Fruit fly (Drosophila melanogaster) whole organism, embryonic: ENCODE measurements around the gene CG17982.

Source experiments
- Blimp-1 ChIP-seq: fragments of 200-800 bp; sonication (Bioruptor generic); optimal IDR thresholded peaks from 3 replicates; lab custom pipeline; 2018; ENCODE audit warnings: missing biosample characterization, missing genetic modification characterization, mild to moderate bottlenecking, moderate library complexity, missing genetic modification reagents
- CG10147 ChIP-seq: fragments of 200-800 bp; sonication (Bioruptor generic); optimal IDR thresholded peaks from 2 replicates; lab custom pipeline; 2019; ENCODE audit warnings: missing biosample characterization, mild to moderate bottlenecking, missing genetic modification characterization, moderate library complexity
- CG10209 ChIP-seq: fragments of 200-800 bp; sonication (Bioruptor generic); optimal IDR thresholded peaks from 3 replicates; lab custom pipeline; 2017; ENCODE audit warnings: missing biosample characterization, mild to moderate bottlenecking, missing genetic modification characterization, missing genetic modification reagents
- CG12659 ChIP-seq: fragments of 200-800 bp; sonication (Bioruptor generic); optimal IDR thresholded peaks from 3 replicates; lab custom pipeline; 2017; ENCODE audit warnings: mild to moderate bottlenecking, missing biosample characterization, missing genetic modification reagents, missing genetic modification characterization
- CG13287 ChIP-seq: fragments of 200-800 bp; sonication (Bioruptor generic); IDR thresholded peaks from 2 replicates; pipeline ENCODE4 v1.3.6; 2022; ENCODE audit warnings: missing biosample characterization, missing genetic modification characterization; ENCODE audit not compliant: partially characterized antibody
- CG13296 ChIP-seq: fragments of 200-800 bp; sonication (Bioruptor generic); optimal IDR thresholded peaks from 3 replicates; lab custom pipeline; 2018; ENCODE audit warnings: missing biosample characterization, mild to moderate bottlenecking, missing genetic modification characterization
- CG15601 ChIP-seq: fragments of 200-800 bp; sonication (Bioruptor generic); optimal IDR thresholded peaks from 3 replicates; lab custom pipeline; 2019; ENCODE audit warnings: missing biosample characterization, mild to moderate bottlenecking, missing genetic modification characterization, moderate library complexity
- CG16813 ChIP-seq: fragments of 200-800 bp; sonication (Bioruptor generic); IDR thresholded peaks from 3 replicates; pipeline ENCODE4 v1.3.6; 2022; ENCODE audit warnings: missing biosample characterization, missing genetic modification characterization; ENCODE audit not compliant: partially characterized antibody
- CG2116 ChIP-seq: fragments of 200-800 bp; sonication (Bioruptor generic); optimal IDR thresholded peaks from 3 replicates; lab custom pipeline; 2018; ENCODE audit warnings: missing biosample characterization, mild to moderate bottlenecking, missing genetic modification characterization
- CG7556 ChIP-seq: fragments of 200-800 bp; sonication (Bioruptor generic); optimal IDR thresholded peaks from 2 replicates; lab custom pipeline; 2017; ENCODE audit warnings: missing biosample characterization, mild to moderate bottlenecking, missing genetic modification characterization
- CG7963 ChIP-seq: fragments of 200-800 bp; sonication (Bioruptor generic); IDR thresholded peaks from 3 replicates; pipeline ENCODE4 v1.3.6; 2022; ENCODE audit warnings: missing biosample characterization, missing genetic modification characterization; ENCODE audit not compliant: partially characterized antibody
- CG9797 ChIP-seq: fragments of 200-800 bp; sonication (Bioruptor generic); optimal IDR thresholded peaks from 3 replicates; lab custom pipeline; 2018; ENCODE audit warnings: missing biosample characterization, mild to moderate bottlenecking, missing genetic modification characterization
- CG9817 ChIP-seq: fragments of 200-800 bp; sonication (Bioruptor generic); optimal IDR thresholded peaks from 2 replicates; lab custom pipeline; 2018; ENCODE audit warnings: missing biosample characterization, mild to moderate bottlenecking, missing genetic modification characterization, moderate library complexity
- CG9876 ChIP-seq: fragments of 200-800 bp; sonication (Bioruptor generic); optimal IDR thresholded peaks from 2 replicates; lab custom pipeline; 2016; ENCODE audit warnings: missing biosample characterization, missing genetic modification characterization
- Camta ChIP-seq: fragments of 200-800 bp; sonication (Bioruptor generic); optimal IDR thresholded peaks from 2 replicates; lab custom pipeline; 2016; ENCODE audit warnings: missing biosample characterization, missing genetic modification characterization
- CkIIα-i1 ChIP-seq: fragments of 200-800 bp; sonication (Bioruptor generic); IDR thresholded peaks from 2 replicates; pipeline ENCODE4 v1.3.6; 2022; ENCODE audit warnings: missing biosample characterization, missing genetic modification characterization
- CrebB ChIP-seq: fragments of 200-800 bp; sonication (Bioruptor generic); optimal IDR thresholded peaks from 3 replicates; lab custom pipeline; 2018; ENCODE audit warnings: missing biosample characterization, mild to moderate bottlenecking, missing genetic modification characterization
- Dfd ChIP-seq, 2 experiments: fragments of >200 bp; optimal IDR thresholded peaks; 2 replicates each; lab custom pipeline; 2017; ENCODE audit warnings: missing biosample characterization in 2 of 2, missing genetic modification characterization in 2 of 2
- Dref ChIP-seq: fragments of 200-800 bp; sonication (Bioruptor generic); IDR thresholded peaks from 2 replicates; pipeline ENCODE4 v1.3.6; 2022; ENCODE audit warnings: missing biosample characterization, missing genetic modification characterization
- Elba2 ChIP-seq: fragments of 200-800 bp; sonication (Bioruptor generic); optimal IDR thresholded peaks from 3 replicates; lab custom pipeline; 2016; ENCODE audit warnings: missing biosample characterization, missing genetic modification characterization
- Fer1 ChIP-seq: fragments of 200-800 bp; sonication (Bioruptor generic); optimal IDR thresholded peaks from 2 replicates; lab custom pipeline; 2017; ENCODE audit warnings: missing biosample characterization, mild to moderate bottlenecking, missing genetic modification characterization
- HLH4C ChIP-seq: fragments of 200-800 bp; sonication (Bioruptor generic); IDR thresholded peaks from 3 replicates; pipeline ENCODE4 v1.3.6; 2022; ENCODE audit warnings: missing biosample characterization, missing genetic modification characterization; ENCODE audit not compliant: partially characterized antibody
- HLHmδ ChIP-seq: fragments of 200-800 bp; sonication (Bioruptor generic); optimal IDR thresholded peaks from 2 replicates; lab custom pipeline; 2018; ENCODE audit warnings: missing biosample characterization, mild to moderate bottlenecking, missing genetic modification characterization, moderate library complexity
- Med ChIP-seq: fragments of 200-800 bp; sonication (Bioruptor generic); peaks from one replicate; lab custom pipeline; 2016; ENCODE audit warnings: missing biosample characterization, missing genetic modification characterization, mild to moderate bottlenecking, inconsistent platforms, moderate library complexity
- Neu2 ChIP-seq: fragments of 200-800 bp; sonication (Bioruptor generic); optimal IDR thresholded peaks from 3 replicates; lab custom pipeline; 2016; ENCODE audit warnings: missing biosample characterization, missing genetic modification characterization, borderline replicate concordance
- NfI ChIP-seq: fragments of 200-800 bp; sonication (Bioruptor generic); optimal IDR thresholded peaks from 3 replicates; lab custom pipeline; 2018; ENCODE audit warnings: missing biosample characterization, mild to moderate bottlenecking, missing genetic modification characterization, moderate library complexity
- PHDP ChIP-seq: fragments of 200-800 bp; sonication (Bioruptor generic); optimal IDR thresholded peaks from 3 replicates; lab custom pipeline; 2018; ENCODE audit warnings: missing biosample characterization, mild to moderate bottlenecking, missing genetic modification characterization, moderate library complexity
- Ptx1 ChIP-seq: fragments of 200-800 bp; sonication (Bioruptor generic); IDR thresholded peaks from 2 replicates; pipeline ENCODE4 v1.3.6; 2022; ENCODE audit warnings: missing biosample characterization, missing genetic modification characterization
- Scr ChIP-seq: fragments of 200-800 bp; sonication (Bioruptor generic); IDR thresholded peaks from 2 replicates; pipeline ENCODE4 v1.3.6; 2022; ENCODE audit warnings: missing biosample characterization, missing genetic modification characterization; ENCODE audit not compliant: partially characterized antibody
- Sox102F ChIP-seq: fragments of 200-800 bp; sonication (Bioruptor generic); optimal IDR thresholded peaks from 2 replicates; lab custom pipeline; 2018; ENCODE audit warnings: missing biosample characterization, mild to moderate bottlenecking, missing genetic modification characterization, moderate library complexity
- Stat92E ChIP-seq, 3 experiments: fragments of >200 bp in 2 of 3; fragments of 200-800 bp in 1 of 3; sonication (Bioruptor generic) in 1 of 3; optimal IDR thresholded peaks; 2 replicates each; lab custom pipeline; 2017 to 2019; ENCODE audit warnings: missing biosample characterization in 3 of 3, missing genetic modification characterization in 3 of 3, mild to moderate bottlenecking in 1 of 3, moderate library complexity in 1 of 3
- Xbp1 ChIP-seq: fragments of 200-800 bp; sonication (Bioruptor generic); optimal IDR thresholded peaks from 3 replicates; lab custom pipeline; 2016; ENCODE audit warnings: missing biosample characterization, mild to moderate bottlenecking, missing genetic modification characterization
- btn ChIP-seq: fragments of 200-800 bp; sonication (Bioruptor generic); optimal IDR thresholded peaks from 2 replicates; lab custom pipeline; 2016; ENCODE audit warnings: missing biosample characterization, missing genetic modification characterization
- cg ChIP-seq: fragments of 200-800 bp; sonication (Bioruptor generic); optimal IDR thresholded peaks from 3 replicates; lab custom pipeline; 2019; ENCODE audit warnings: missing biosample characterization, mild to moderate bottlenecking, missing genetic modification characterization, moderate library complexity
- chinmo ChIP-seq: fragments of 200-800 bp; sonication (Bioruptor generic); IDR thresholded peaks from 4 replicates; pipeline ENCODE4 v1.3.6; 2022; ENCODE audit warnings: missing biosample characterization, missing genetic modification characterization; ENCODE audit not compliant: partially characterized antibody
- dati ChIP-seq: fragments of 200-800 bp; sonication (Bioruptor generic); IDR thresholded peaks from 2 replicates; pipeline ENCODE4 v1.3.6; 2022; ENCODE audit warnings: missing biosample characterization, missing genetic modification characterization
- eve ChIP-seq, 2 experiments: fragments of >200 bp; optimal IDR thresholded peaks; 2 replicates each; lab custom pipeline; 2017; ENCODE audit warnings: missing biosample characterization in 2 of 2, missing genetic modification characterization in 2 of 2
- exex ChIP-seq: fragments of 200-800 bp; sonication (Bioruptor generic); optimal IDR thresholded peaks from 4 replicates; lab custom pipeline; 2018; ENCODE audit warnings: missing biosample characterization, mild to moderate bottlenecking, missing genetic modification characterization, moderate library complexity
- gfzf ChIP-seq: fragments of 200-800 bp; sonication (Bioruptor generic); optimal IDR thresholded peaks from 2 replicates; lab custom pipeline; 2016; ENCODE audit warnings: missing biosample characterization, mild to moderate bottlenecking, missing genetic modification characterization, moderate library complexity
- ham ChIP-seq: fragments of 200-800 bp; sonication (Bioruptor generic); IDR thresholded peaks from 2 replicates; pipeline ENCODE4 v1.3.6; 2022; ENCODE audit warnings: missing biosample characterization, missing genetic modification characterization
- ken ChIP-seq: fragments of 200-800 bp; sonication (Bioruptor generic); IDR thresholded peaks from 3 replicates; pipeline ENCODE4 v1.3.6; 2022; ENCODE audit warnings: missing biosample characterization, missing genetic modification characterization
- nerfin-1 ChIP-seq: fragments of 200-800 bp; sonication (Bioruptor generic); optimal IDR thresholded peaks from 3 replicates; lab custom pipeline; 2019; ENCODE audit warnings: missing biosample characterization, mild to moderate bottlenecking, missing genetic modification characterization, moderate library complexity
- phol ChIP-seq: fragments of 200-800 bp; sonication (Bioruptor generic); optimal IDR thresholded peaks from 3 replicates; lab custom pipeline; 2018; ENCODE audit warnings: missing biosample characterization, mild to moderate bottlenecking, missing genetic modification characterization, moderate library complexity
- pros ChIP-seq: fragments of 200-800 bp; sonication (Bioruptor generic); optimal IDR thresholded peaks from 3 replicates; lab custom pipeline; 2019; ENCODE audit warnings: missing biosample characterization, mild to moderate bottlenecking, missing genetic modification characterization, moderate library complexity
- pzg ChIP-seq: fragments of 200-800 bp; sonication (Bioruptor generic); optimal IDR thresholded peaks from 3 replicates; lab custom pipeline; 2018; ENCODE audit warnings: missing biosample characterization, mild to moderate bottlenecking, missing genetic modification characterization, moderate library complexity
- stwl ChIP-seq: fragments of 200-800 bp; sonication (Bioruptor generic); optimal IDR thresholded peaks from 3 replicates; lab custom pipeline; 2018; ENCODE audit warnings: missing biosample characterization, mild to moderate bottlenecking, missing genetic modification characterization, moderate library complexity
- tup ChIP-seq: fragments of 200-800 bp; sonication (Bioruptor generic); optimal IDR thresholded peaks from 2 replicates; lab custom pipeline; 2016; ENCODE audit warnings: missing biosample characterization, mild to moderate bottlenecking, missing genetic modification characterization, moderate library complexity
- vfl ChIP-seq: fragments of 200-800 bp; sonication (Bioruptor generic); optimal IDR thresholded peaks from 2 replicates; lab custom pipeline; 2016; ENCODE audit warnings: missing biosample characterization, missing genetic modification characterization

The CG17982 gene

DNA sequence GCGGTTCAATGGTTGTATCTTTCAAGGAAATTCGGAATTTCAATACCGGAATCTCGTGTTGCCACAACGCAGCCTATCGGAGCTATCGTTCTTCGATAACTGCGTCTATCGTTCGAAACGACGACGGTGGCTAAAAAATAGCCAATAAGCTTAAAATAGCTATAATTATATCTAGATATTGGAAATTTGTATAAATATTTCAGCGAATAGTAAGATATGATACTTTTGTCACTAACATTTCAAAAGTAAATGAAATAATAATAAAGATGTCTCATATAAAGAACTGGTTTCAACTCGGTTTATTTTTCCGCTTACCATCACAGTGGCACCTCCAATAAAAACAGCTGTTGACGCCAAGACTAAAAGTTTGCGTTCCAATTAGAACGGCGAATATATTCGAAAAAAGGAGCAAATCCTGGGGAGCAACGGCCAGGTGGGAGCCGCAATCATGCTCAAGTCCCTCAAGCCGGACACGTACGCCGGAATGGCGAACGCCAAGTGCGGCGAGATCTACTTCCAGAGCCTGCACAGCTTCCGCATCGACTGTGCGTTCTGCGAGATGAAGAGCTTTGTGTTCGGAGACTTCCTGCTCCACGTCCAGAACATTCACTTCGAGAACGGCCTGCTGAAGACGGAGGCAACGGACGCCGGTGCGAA, 2.0 kb upstream of the CG17982 start, which contains the start of the genes alpha-PheRS and CG2129 (continued):
- TF ChIP-seq Fer1 (GFP tag; lab: Kevin White, UChicago), result peak; percentile 54
- peak; percentile 21 for TF ChIP-seq CG9817
- peak; percentile 8 for TF ChIP-seq nerfin-1 (tag; lab: Kevin White, UChicago)
- peak; percentile 32 for TF ChIP-seq CG7556
- peak; percentile 55 for TF ChIP-seq Elba2
- TF ChIP-seq HLH4C (GFP tag; lab: Robert Waterston, UW), result peak; percentile 53
- no peak for TF ChIP-seq exex (tag; lab: Kevin White, UChicago)
- no peak for TF ChIP-seq CkIIα-i1
- TF ChIP-seq Stat92E (GFP tag; optimal IDR thresholded peaks at IDR 0.05; lab: Kevin White, UChicago), result peak in 1 of 3 experiments; percentile 61
- peak; percentile 17 for TF ChIP-seq CG9797
- TF ChIP-seq CG12659 (GFP tag; lab: Kevin White, UChicago), result peak; percentile 13
- no peak for TF ChIP-seq gfzf (GFP tag; lab: Kevin White, UChicago)
- TF ChIP-seq NfI (GFP tag; lab: Kevin White, UChicago), result peak; percentile 18
- TF ChIP-seq phol (tag; lab: Kevin White, UChicago), result peak; percentile 53
- TF ChIP-seq CG7963, result 0 out of 3 replicates have a peak, but pooled peaks have one; percentile 9
- no peak for TF ChIP-seq Neu2 (GFP tag; lab: Kevin White, UChicago)
- peak; percentile 28 for TF ChIP-seq PHDP (tag; lab: Kevin White, UChicago)
- peak; percentile 53; the same call in 1 of the 2 replicates for TF ChIP-seq CG13287
- TF ChIP-seq Dref, result peak; percentile 68
- TF ChIP-seq CG2116 (GFP tag; lab: Kevin White, UChicago), result peak; percentile 60
- no peak for TF ChIP-seq Blimp-1 (GFP tag; lab: Kevin White, UChicago)
- TF ChIP-seq CG10147 (GFP tag; lab: Kevin White, UChicago), result peak; percentile 39
- peak; percentile 25 for TF ChIP-seq stwl (tag; lab: Kevin White, UChicago)
- TF ChIP-seq btn (GFP tag; lab: Kevin White, UChicago), result no peak
- TF ChIP-seq ken (GFP tag; lab: Robert Waterston, UW), result no peak
- TF ChIP-seq Med, result peak; percentile 69
- TF ChIP-seq pzg (GFP tag; lab: Kevin White, UChicago), result peak; percentile 40
- peak; percentile 18 for TF ChIP-seq Xbp1 (GFP tag; lab: Kevin White, UChicago)
- no peak for TF ChIP-seq HLHmδ (GFP tag; lab: Kevin White, UChicago)
- no peak for TF ChIP-seq pros (GFP tag; lab: Kevin White, UChicago)
- no peak for TF ChIP-seq Ptx1 (GFP tag; lab: Robert Waterston, UW)
- TF ChIP-seq CG13296, result peak; percentile 50

DNA sequence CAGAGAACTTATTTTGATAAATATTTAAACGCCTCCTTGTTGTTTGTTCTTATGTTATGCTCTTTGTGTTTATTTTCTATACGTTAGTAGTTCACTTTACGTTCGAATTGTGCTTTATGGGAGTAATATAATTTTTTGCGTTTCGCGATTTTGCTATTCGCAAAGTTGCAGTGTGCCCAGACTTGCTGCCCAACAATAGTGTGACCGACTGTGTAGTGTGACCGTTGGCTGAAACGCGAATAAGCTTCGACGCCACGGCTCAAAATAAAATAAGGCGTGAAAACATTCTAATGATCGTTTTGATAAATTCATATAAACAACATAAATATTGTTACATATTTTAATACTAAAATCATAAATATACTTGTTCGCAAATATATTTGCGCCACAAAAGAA, 1.6 kb downstream of the CG17982 start, which contains the start of gene Smox:
Gene Smox, minus strand, starts transcription at position 213 of the 396 bp plus-strand sequence.
- TF ChIP-seq CG16813 (GFP tag; lab: Robert Waterston, UW) (no peak), CG15601 (tag; lab: Kevin White, UChicago) (peak; percentile 28), Scr (GFP tag; lab: Robert Waterston, UW) (no peak), vfl (GFP tag; lab: Kevin White, UChicago) (no peak), CG9817 (no peak), CG9876 (GFP tag; lab: Kevin White, UChicago) (no peak), pzg (GFP tag; lab: Kevin White, UChicago) (peak; percentile 73), ham (no peak), dati (GFP tag; lab: Robert Waterston, UW) (no peak), tup (GFP tag; lab: Kevin White, UChicago) (no peak), CrebB (tag; lab: Kevin White, UChicago) (no peak), eve (GFP tag; optimal IDR thresholded peaks at IDR 0.05; lab: Kevin White, UChicago) (no peak), cg (no peak), Dfd (GFP tag; optimal IDR thresholded peaks at IDR 0.05; lab: Kevin White, UChicago) (no peak), chinmo (GFP tag; lab: Robert Waterston, UW) (no peak), Sox102F (GFP tag; lab: Kevin White, UChicago) (no peak), Camta (GFP tag; lab: Kevin White, UChicago) (no peak), CG10209 (no peak), Dref (no peak)
